Fruit fly (Drosophila melanogaster) whole organism, adult: ENCODE data around the gene Peritrophin-15a.

ENCODE experiments used
- CG11617 ChIP-seq: fragments of 200-800 bp; sonication (Bioruptor generic); optimal IDR thresholded peaks from 2 replicates; lab custom pipeline; 2017; ENCODE audit warnings: mild to moderate bottlenecking, missing biosample characterization, missing genetic modification reagents, missing genetic modification characterization
- CG14711 ChIP-seq: fragments of 200-800 bp; sonication (Bioruptor generic); optimal IDR thresholded peaks from 2 replicates; lab custom pipeline; 2018; ENCODE audit warnings: missing biosample characterization, mild to moderate bottlenecking, missing genetic modification characterization, moderate library complexity
- CG1620 ChIP-seq: fragments of 200-800 bp; sonication (Bioruptor generic); optimal IDR thresholded peaks from 2 replicates; lab custom pipeline; 2016; ENCODE audit warnings: missing biosample characterization, missing genetic modification characterization
- CG33017 ChIP-seq: fragments of 200-800 bp; sonication (Bioruptor generic); optimal IDR thresholded peaks from 2 replicates; lab custom pipeline; 2018; ENCODE audit warnings: missing biosample characterization, mild to moderate bottlenecking, missing genetic modification characterization, moderate library complexity
- CG5204 ChIP-seq: fragments of 200-800 bp; sonication (Bioruptor generic); optimal IDR thresholded peaks from 2 replicates; lab custom pipeline; 2016; ENCODE audit warnings: missing biosample characterization, missing genetic modification characterization
- CG7045 ChIP-seq: fragments of 200-800 bp; sonication (Bioruptor generic); optimal IDR thresholded peaks from 2 replicates; lab custom pipeline; 2017; ENCODE audit warnings: missing biosample characterization, mild to moderate bottlenecking, missing genetic modification characterization
- CG7101 ChIP-seq: fragments of 200-800 bp; sonication (Bioruptor generic); optimal IDR thresholded peaks from 2 replicates; lab custom pipeline; 2018; ENCODE audit warnings: missing biosample characterization, mild to moderate bottlenecking, missing genetic modification characterization, moderate library complexity
- Clk ChIP-seq: fragments of 200-800 bp; sonication (Bioruptor generic); optimal IDR thresholded peaks from 2 replicates; lab custom pipeline; 2017; ENCODE audit warnings: missing biosample characterization, missing genetic modification characterization
- Hr96 ChIP-seq: fragments of 200-800 bp; sonication (Bioruptor generic); optimal IDR thresholded peaks from 2 replicates; lab custom pipeline; 2016; ENCODE audit warnings: missing biosample characterization, missing genetic modification characterization
- Mnt ChIP-seq: fragments of 200-800 bp; sonication (Bioruptor generic); optimal IDR thresholded peaks from 2 replicates; lab custom pipeline; 2016; ENCODE audit warnings: missing biosample characterization, mild to moderate bottlenecking, missing genetic modification characterization
- bab1 ChIP-seq: fragments of 200-800 bp; sonication (Bioruptor generic); optimal IDR thresholded peaks from 3 replicates; lab custom pipeline; 2019; ENCODE audit warnings: missing biosample characterization, mild to moderate bottlenecking, missing genetic modification characterization, moderate library complexity
- cic ChIP-seq: fragments of 200-800 bp; sonication (Bioruptor generic); optimal IDR thresholded peaks from 2 replicates; lab custom pipeline; 2017; ENCODE audit warnings: missing biosample characterization, mild to moderate bottlenecking, missing genetic modification characterization, moderate library complexity
- kay ChIP-seq: fragments of 200-800 bp; sonication (Bioruptor generic); peaks from one replicate; lab custom pipeline; 2016; ENCODE audit warnings: missing biosample characterization, missing genetic modification characterization, borderline replicate concordance

dm6 chr2L:8420259-8420930 lies 24.5 kb upstream of the Peritrophin-15a start:
- TF ChIP-seq CG5204 (GFP tag; lab: Kevin White, UChicago) (no peak), CG7045 (GFP tag; lab: Kevin White, UChicago) (no peak), Mnt (GFP tag; lab: Kevin White, UChicago) (no peak), bab1 (no peak), cic (no peak), Hr96 (GFP tag; lab: Kevin White, UChicago) (no peak), CG14711 (tag; lab: Kevin White, UChicago) (no peak), CG7101 (tag; lab: Kevin White, UChicago) (no peak), kay (GFP tag; lab: Kevin White, UChicago) (no peak), CG1620 (GFP tag; lab: Kevin White, UChicago) (no peak), CG33017 (tag; lab: Kevin White, UChicago) (no peak), Clk (GFP tag; lab: Kevin White, UChicago) (no peak), CG11617 (GFP tag; lab: Kevin White, UChicago) (no peak)
